Fruit fly (Drosophila melanogaster) whole organism, embryonic: ENCODE data around the gene Cep290.

Experiments
- CG10366 ChIP-seq: fragments of 200-800 bp; sonication (Bioruptor generic); IDR thresholded peaks from 2 replicates; pipeline ENCODE4 v1.3.6; 2022; ENCODE audit warnings: missing biosample characterization, missing genetic modification characterization
- CG10979 ChIP-seq: fragments of 200-800 bp; sonication (Bioruptor generic); optimal IDR thresholded peaks from 2 replicates; lab custom pipeline; 2018; ENCODE audit warnings: missing biosample characterization, mild to moderate bottlenecking, missing genetic modification characterization, moderate library complexity
- CG13624 ChIP-seq: fragments of 200-800 bp; sonication (Bioruptor generic); optimal IDR thresholded peaks from 2 replicates; lab custom pipeline; 2016; ENCODE audit warnings: missing biosample characterization, missing genetic modification characterization
- CG15479 ChIP-seq: fragments of 200-800 bp; sonication (Bioruptor generic); optimal IDR thresholded peaks from 3 replicates; lab custom pipeline; 2019; ENCODE audit warnings: missing biosample characterization, mild to moderate bottlenecking, missing genetic modification characterization, moderate library complexity
- CG1602 ChIP-seq: fragments of 200-800 bp; sonication (Bioruptor generic); optimal IDR thresholded peaks from 3 replicates; lab custom pipeline; 2016; ENCODE audit warnings: missing biosample characterization, missing genetic modification characterization
- CG1603 ChIP-seq: fragments of 200-800 bp; sonication (Bioruptor generic); optimal IDR thresholded peaks from 2 replicates; lab custom pipeline; 2019; ENCODE audit warnings: missing biosample characterization, mild to moderate bottlenecking, missing genetic modification characterization, moderate library complexity
- CG17328 ChIP-seq: fragments of 200-800 bp; sonication (Bioruptor generic); IDR thresholded peaks from 2 replicates; pipeline ENCODE4 v1.3.6; 2022; ENCODE audit warnings: missing biosample characterization, missing genetic modification characterization
- CG17359 ChIP-seq: fragments of 200-800 bp; sonication (Bioruptor generic); optimal IDR thresholded peaks from 3 replicates; lab custom pipeline; 2018; ENCODE audit warnings: missing biosample characterization, mild to moderate bottlenecking, missing genetic modification characterization, moderate library complexity
- CG17385 ChIP-seq: fragments of 200-800 bp; sonication (Bioruptor generic); optimal IDR thresholded peaks from 3 replicates; lab custom pipeline; 2018; ENCODE audit warnings: missing biosample characterization, mild to moderate bottlenecking, missing genetic modification characterization
- CG18476 ChIP-seq: fragments of 200-800 bp; sonication (Bioruptor generic); optimal IDR thresholded peaks from 2 replicates; lab custom pipeline; 2016; ENCODE audit warnings: missing biosample characterization, mild to moderate bottlenecking, missing genetic modification characterization
- CG18599 ChIP-seq: fragments of 200-800 bp; sonication (Bioruptor generic); optimal IDR thresholded peaks from 3 replicates; lab custom pipeline; 2017; ENCODE audit warnings: missing biosample characterization, missing genetic modification characterization, mild to moderate bottlenecking, moderate library complexity, missing genetic modification reagents
- CG33213 ChIP-seq: fragments of 200-800 bp; sonication (Bioruptor generic); optimal IDR thresholded peaks from 3 replicates; lab custom pipeline; 2016; ENCODE audit warnings: missing biosample characterization, missing genetic modification characterization
- CG3407 ChIP-seq: fragments of 200-800 bp; sonication (Bioruptor generic); optimal IDR thresholded peaks from 2 replicates; lab custom pipeline; 2018; ENCODE audit warnings: missing biosample characterization, mild to moderate bottlenecking, missing genetic modification characterization
- CG34224 ChIP-seq: fragments of 200-800 bp; sonication (Bioruptor generic); IDR thresholded peaks from 3 replicates; pipeline ENCODE4 v1.3.6; 2022; ENCODE audit warnings: missing biosample characterization, missing genetic modification characterization; ENCODE audit not compliant: partially characterized antibody
- CG3726 ChIP-seq: fragments of 200-800 bp; sonication (Bioruptor generic); IDR thresholded peaks from 3 replicates; pipeline ENCODE4, ENCODE4 v1.3.6; 2022; ENCODE audit warnings: missing biosample characterization, missing genetic modification characterization
- CG4424 ChIP-seq: fragments of 200-800 bp; sonication (Bioruptor generic); optimal IDR thresholded peaks from 3 replicates; lab custom pipeline; 2016; ENCODE audit warnings: missing biosample characterization, missing genetic modification characterization
- CG6854 ChIP-seq: fragments of 200-800 bp; sonication (Bioruptor generic); optimal IDR thresholded peaks from 3 replicates; lab custom pipeline; 2017; ENCODE audit warnings: missing biosample characterization, mild to moderate bottlenecking, missing genetic modification characterization
- CG8281 ChIP-seq: fragments of 200-800 bp; sonication (Bioruptor generic); optimal IDR thresholded peaks from 2 replicates; lab custom pipeline; 2018; ENCODE audit warnings: missing biosample characterization, mild to moderate bottlenecking, missing genetic modification characterization, moderate library complexity
- CG8765 ChIP-seq: fragments of 200-800 bp; sonication (Bioruptor generic); IDR thresholded peaks from 2 replicates; pipeline ENCODE4 v1.3.6; 2022; ENCODE audit warnings: missing biosample characterization, missing genetic modification characterization
- CG8924 ChIP-seq: fragments of 200-800 bp; optimal IDR thresholded peaks from 3 replicates; lab custom pipeline; 2019; ENCODE audit warnings: missing biosample characterization, mild to moderate bottlenecking, missing genetic modification characterization, moderate library complexity
- CoRest ChIP-seq: fragments of 200-800 bp; sonication (Bioruptor generic); optimal IDR thresholded peaks from 3 replicates; lab custom pipeline; 2018; ENCODE audit warnings: missing biosample characterization, mild to moderate bottlenecking, missing genetic modification characterization, moderate library complexity
- Hmr ChIP-seq: fragments of 200-800 bp; sonication (Bioruptor generic); optimal IDR thresholded peaks from 3 replicates; lab custom pipeline; 2017; ENCODE audit warnings: mild to moderate bottlenecking, missing biosample characterization, missing genetic modification reagents, missing genetic modification characterization
- Hr3 ChIP-seq: fragments of 200-800 bp; sonication (Bioruptor generic); optimal IDR thresholded peaks from 3 replicates; lab custom pipeline; 2016; ENCODE audit warnings: missing biosample characterization, missing genetic modification characterization
- MBD-R2 ChIP-seq: fragments of 200-800 bp; sonication (Bioruptor generic); IDR thresholded peaks from 2 replicates; pipeline ENCODE4 v1.3.6; 2022; ENCODE audit warnings: missing biosample characterization, missing genetic modification characterization
- Myb ChIP-seq: fragments of 200-800 bp; sonication (Bioruptor generic); optimal IDR thresholded peaks from 2 replicates; lab custom pipeline; 2016; ENCODE audit warnings: missing biosample characterization, missing genetic modification characterization
- Pdp1 ChIP-seq, 2 experiments: fragments of 200-800 bp; sonication (Bioruptor generic); optimal IDR thresholded peaks; 3 replicates each; lab custom pipeline; 2016; ENCODE audit warnings: missing biosample characterization in 2 of 2, missing genetic modification characterization in 2 of 2, mild to moderate bottlenecking in 1 of 2, moderate library complexity in 1 of 2
- Six4 ChIP-seq: fragments of 200-800 bp; sonication (Bioruptor generic); optimal IDR thresholded peaks from 2 replicates; lab custom pipeline; 2016; ENCODE audit warnings: missing biosample characterization, missing genetic modification characterization
- Sox102F ChIP-seq: fragments of 200-800 bp; sonication (Bioruptor generic); optimal IDR thresholded peaks from 2 replicates; lab custom pipeline; 2018; ENCODE audit warnings: missing biosample characterization, mild to moderate bottlenecking, missing genetic modification characterization, moderate library complexity
- Vsx1 ChIP-seq: fragments of 200-800 bp; sonication (Bioruptor generic); optimal IDR thresholded peaks from 2 replicates; lab custom pipeline; 2017; ENCODE audit warnings: missing biosample characterization, mild to moderate bottlenecking, missing genetic modification characterization, missing genetic modification reagents
- Xbp1 ChIP-seq: fragments of 200-800 bp; sonication (Bioruptor generic); optimal IDR thresholded peaks from 3 replicates; lab custom pipeline; 2016; ENCODE audit warnings: missing biosample characterization, mild to moderate bottlenecking, missing genetic modification characterization
- ap ChIP-seq: fragments of 200-800 bp; sonication (Bioruptor generic); IDR thresholded peaks from 2 replicates; pipeline ENCODE4 v1.3.6; 2022; ENCODE audit warnings: missing biosample characterization, missing genetic modification characterization
- chm ChIP-seq: fragments of 200-800 bp; sonication (Bioruptor generic); IDR thresholded peaks from 2 replicates; pipeline ENCODE4 v1.3.6; 2022; ENCODE audit warnings: missing biosample characterization, missing genetic modification characterization
- corto ChIP-seq: fragments of 200-800 bp; sonication (Bioruptor generic); optimal IDR thresholded peaks from 2 replicates; lab custom pipeline; 2016; ENCODE audit warnings: missing biosample characterization, mild to moderate bottlenecking, missing genetic modification characterization, moderate library complexity
- gcm ChIP-seq: fragments of 200-800 bp; sonication (Bioruptor generic); optimal IDR thresholded peaks from 2 replicates; lab custom pipeline; 2019; ENCODE audit warnings: missing biosample characterization, mild to moderate bottlenecking, missing genetic modification characterization, moderate library complexity
- grau ChIP-seq: fragments of 200-800 bp; optimal IDR thresholded peaks from 3 replicates; lab custom pipeline; 2019; ENCODE audit warnings: missing biosample characterization, mild to moderate bottlenecking, missing genetic modification characterization, moderate library complexity
- hb ChIP-seq: fragments of 200-800 bp; sonication (Bioruptor generic); IDR thresholded peaks from 3 replicates; pipeline ENCODE4 v1.3.6; 2022; ENCODE audit warnings: missing biosample characterization, missing genetic modification characterization; ENCODE audit not compliant: partially characterized antibody
- insv ChIP-seq, 2 experiments: fragments of 200-800 bp; sonication (Bioruptor generic); optimal IDR thresholded peaks; 3 replicates each; lab custom pipeline; 2016 to 2018; ENCODE audit warnings: missing biosample characterization in 2 of 2, missing genetic modification characterization in 2 of 2
- ken ChIP-seq: fragments of 200-800 bp; sonication (Bioruptor generic); IDR thresholded peaks from 3 replicates; pipeline ENCODE4 v1.3.6; 2022; ENCODE audit warnings: missing biosample characterization, missing genetic modification characterization
- luna ChIP-seq: fragments of 200-800 bp; sonication (Bioruptor generic); optimal IDR thresholded peaks from 2 replicates; lab custom pipeline; 2016; ENCODE audit warnings: missing biosample characterization, missing genetic modification characterization
- mld ChIP-seq: fragments of 200-800 bp; sonication (Bioruptor generic); IDR thresholded peaks from 3 replicates; pipeline ENCODE4 v1.3.6; 2022; ENCODE audit warnings: missing biosample characterization, missing genetic modification characterization; ENCODE audit not compliant: partially characterized antibody
- onecut ChIP-seq: fragments of 200-800 bp; sonication (Bioruptor generic); IDR thresholded peaks from 2 replicates; pipeline ENCODE4 v1.3.6; 2022; ENCODE audit warnings: missing biosample characterization, missing genetic modification characterization
- org-1 ChIP-seq: fragments of 200-800 bp; sonication (Bioruptor generic); optimal IDR thresholded peaks from 2 replicates; lab custom pipeline; 2017; ENCODE audit warnings: missing biosample characterization, missing genetic modification characterization
- pnt ChIP-seq: fragments of 200-800 bp; sonication (Bioruptor generic); optimal IDR thresholded peaks from 3 replicates; lab custom pipeline; 2016; ENCODE audit warnings: missing biosample characterization, missing genetic modification characterization
- run ChIP-seq: fragments of 200-800 bp; sonication (Bioruptor generic); optimal IDR thresholded peaks from 3 replicates; lab custom pipeline; 2018; ENCODE audit warnings: missing biosample characterization, mild to moderate bottlenecking, missing genetic modification characterization
- scrt ChIP-seq: fragments of 200-800 bp; sonication (Bioruptor generic); optimal IDR thresholded peaks from 2 replicates; lab custom pipeline; 2018; ENCODE audit warnings: missing biosample characterization, mild to moderate bottlenecking, missing genetic modification characterization, moderate library complexity
- slbo ChIP-seq: fragments of 200-800 bp; sonication (Bioruptor generic); IDR thresholded peaks from 2 replicates; pipeline ENCODE4 v1.3.6; 2022; ENCODE audit warnings: missing biosample characterization, missing genetic modification characterization
- tio ChIP-seq: fragments of 200-800 bp; sonication (Bioruptor generic); optimal IDR thresholded peaks from 2 replicates; lab custom pipeline; 2017; ENCODE audit warnings: missing biosample characterization, missing genetic modification characterization, inconsistent platforms
- wdn ChIP-seq: fragments of 200-800 bp; sonication (Bioruptor generic); IDR thresholded peaks from 2 replicates; pipeline ENCODE4 v1.3.6; 2022; ENCODE audit warnings: missing biosample characterization, missing genetic modification characterization
- yki ChIP-seq: fragments of >200 bp; optimal IDR thresholded peaks from 3 replicates; lab custom pipeline; 2018

The Cep290 gene

dm6 chr3L:799837-800513 is 43.8 kb upstream of the Cep290 start (continued):
- TF ChIP-seq CG10979 (tag; lab: Kevin White, UChicago) (peak; percentile 65), CG1603 (peak; percentile 55), tio (GFP tag; lab: Kevin White, UChicago) (no peak), CG1602 (GFP tag; lab: Kevin White, UChicago) (peak; percentile 8), hb (no peak), CG17385 (GFP tag; lab: Kevin White, UChicago) (peak; percentile 19), CG13624 (GFP tag; lab: Kevin White, UChicago) (no peak), org-1 (GFP tag; lab: Kevin White, UChicago) (no peak), CG8281 (no peak), Sox102F (peak; percentile 61), run (tag; lab: Kevin White, UChicago) (no peak), ap (no peak; the same call in 1 of the 2 replicates), CoRest (tag; lab: Kevin White, UChicago) (no peak), scrt (GFP tag; lab: Kevin White, UChicago) (no peak), wdn (no peak), CG34224 (no peak), CG18476 (GFP tag; lab: Kevin White, UChicago) (no peak), CG18599 (GFP tag; lab: Kevin White, UChicago) (no peak), grau (no peak), Hmr (no peak), CG17359 (tag; lab: Kevin White, UChicago) (peak; percentile 49), CG10366 (GFP tag; lab: Robert Waterston, UW) (peak; percentile 44; the same call in 1 of the 2 replicates), MBD-R2 (no peak), Pdp1 (GFP tag; optimal IDR thresholded peaks at IDR 0.05; lab: Kevin White, UChicago) (peak; percentile 2 to 30), CG17328 (GFP tag; lab: Robert Waterston, UW) (peak; percentile 67; the same call in 1 of the 2 replicates), CG6854 (no peak), Vsx1 (no peak), CG15479 (no peak), CG33213 (GFP tag; lab: Kevin White, UChicago) (no peak), CG4424 (peak; percentile 31), Xbp1 (peak; percentile 40), slbo (GFP tag; lab: Robert Waterston, UW) (0 out of 2 replicates have a peak, but pooled peaks have one; percentile 7), chm (GFP tag; lab: Robert Waterston, UW) (0 out of 2 replicates have a peak, but pooled peaks have one; percentile 14), CG3407 (GFP tag; lab: Kevin White, UChicago) (peak; percentile 44), CG8924 (peak; percentile 18), CG3726 (GFP tag; lab: Robert Waterston, UW) (0 out of 3 replicates have a peak, but pooled peaks have one; percentile 44), gcm (no peak), mld (GFP tag; lab: Robert Waterston, UW) (no peak), pnt (GFP tag; lab: Kevin White, UChicago) (peak; percentile 32), Six4 (GFP tag; lab: Kevin White, UChicago) (peak; percentile 14), corto (GFP tag; lab: Kevin White, UChicago) (no peak), Myb (no peak), yki (lab: Kevin White, UChicago) (no peak), luna (GFP tag; lab: Kevin White, UChicago) (no peak), insv (GFP tag; optimal IDR thresholded peaks at IDR 0.05; lab: Kevin White, UChicago) (no peak), onecut (GFP tag; lab: Robert Waterston, UW) (no peak), ken (GFP tag; lab: Robert Waterston, UW) (no peak), CG8765 (GFP tag; lab: Robert Waterston, UW) (no peak), Hr3 (GFP tag; lab: Kevin White, UChicago) (no peak)
